Fruit fly (Drosophila melanogaster): Measurements from ENCODE around the gene CG1662.

Gene CG1662

DNA sequence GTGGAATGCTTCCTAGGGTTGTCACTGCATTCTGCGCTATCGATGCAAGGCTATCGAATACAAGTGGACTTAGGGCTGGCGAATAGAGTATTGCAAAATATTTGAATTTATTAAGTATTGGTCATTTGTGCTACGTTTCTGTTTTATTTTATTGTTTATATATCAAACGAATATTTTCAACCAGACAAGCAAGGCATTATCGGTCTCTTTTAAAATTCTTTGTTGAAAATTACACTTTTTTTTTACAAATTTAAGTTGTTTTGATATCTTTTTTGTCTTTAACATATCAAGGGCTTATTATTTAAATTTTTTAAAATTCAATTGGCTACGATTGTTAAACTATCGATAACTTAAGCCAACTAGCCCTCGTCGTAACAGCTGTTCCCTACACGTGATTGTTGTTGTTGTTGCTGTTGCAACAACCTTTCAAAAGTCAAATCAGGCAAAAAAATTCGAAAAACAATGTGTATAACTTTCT is at the start of gene CG1662, which contains the start of gene Ype (continued):
- peak; percentile 76 for TF ChIP-seq Nf-YC (tag; optimal IDR thresholded peaks at IDR 0.05)
- TF ChIP-seq CG6689 (GFP tag; IDR thresholded peaks at IDR 0.05), result peak; percentile 70
- peak; percentile 86 for TF ChIP-seq cwo (GFP tag; optimal IDR thresholded peaks at IDR 0.05)
- peak; percentile 33 for TF ChIP-seq Lhr (GFP tag; optimal IDR thresholded peaks at IDR 0.05)
- TF ChIP-seq sim (GFP tag; IDR thresholded peaks at IDR 0.05), result no peak
- TF ChIP-seq her (GFP tag; optimal IDR thresholded peaks at IDR 0.05), result no peak
- TF ChIP-seq CG18476 (GFP tag; optimal IDR thresholded peaks at IDR 0.05), result peak; percentile 69
- TF ChIP-seq CG10959 (GFP tag; IDR thresholded peaks at IDR 0.05), result no peak
- peak; percentile 56 for TF ChIP-seq CG32772 (GFP tag; IDR thresholded peaks at IDR 0.05)
- TF ChIP-seq CG3995 (GFP tag; optimal IDR thresholded peaks at IDR 0.05), result peak; percentile 60
- TF ChIP-seq CG8478 (optimal IDR thresholded peaks at IDR 0.05), result no peak
- TF ChIP-seq Vsx1 (GFP tag; optimal IDR thresholded peaks at IDR 0.05), result peak; percentile 39
- no peak for TF ChIP-seq lov (optimal IDR thresholded peaks at IDR 0.05)
- 0 out of 3 replicates have a peak, but pooled peaks have one; percentile 31 for TF ChIP-seq lov (GFP tag; IDR thresholded peaks at IDR 0.05)
- TF ChIP-seq HmgD (GFP tag; optimal IDR thresholded peaks at IDR 0.05), result no peak
- TF ChIP-seq CG2202 (tag; optimal IDR thresholded peaks at IDR 0.05), result peak; percentile 36
- TF ChIP-seq CG4424 (GFP tag; optimal IDR thresholded peaks at IDR 0.05), result peak; percentile 79
- TF ChIP-seq Chrac-16 (GFP tag; optimal IDR thresholded peaks at IDR 0.05), result peak; percentile 73
- TF ChIP-seq CG8388 (GFP tag; optimal IDR thresholded peaks at IDR 0.05), result peak; percentile 54
- peak; percentile 86 for TF ChIP-seq CG13424 (tag; optimal IDR thresholded peaks at IDR 0.05)
- TF ChIP-seq CG4282 (GFP tag; optimal IDR thresholded peaks at IDR 0.05), result peak; percentile 17
- TF ChIP-seq TFAM (GFP tag; optimal IDR thresholded peaks at IDR 0.05), result no peak
- peak; percentile 29; the same call in 1 of the 2 replicates for TF ChIP-seq NFAT (GFP tag; IDR thresholded peaks at IDR 0.05)
- peak; percentile 13 for TF ChIP-seq ATbp (GFP tag; optimal IDR thresholded peaks at IDR 0.05)
- TF ChIP-seq CG3281 (GFP tag; optimal IDR thresholded peaks at IDR 0.05), result peak; percentile 77
- peak; percentile 38 for TF ChIP-seq stwl (tag; optimal IDR thresholded peaks at IDR 0.05)
- TF ChIP-seq nerfin-2 (GFP tag; IDR thresholded peaks at IDR 0.05; ENCODE audit: partially characterized antibody), result no peak
- peak; percentile 75 for TF ChIP-seq CG18262 (tag; optimal IDR thresholded peaks at IDR 0.05)
- peak; percentile 55 to 62 for TF ChIP-seq chif (GFP tag; optimal IDR thresholded peaks at IDR 0.05)
- TF ChIP-seq gem (tag; optimal IDR thresholded peaks at IDR 0.05), result peak; percentile 84
- TF ChIP-seq corto (GFP tag; optimal IDR thresholded peaks at IDR 0.05), result peak; percentile 11
- peak; percentile 68 for TF ChIP-seq CG17328 (GFP tag; IDR thresholded peaks at IDR 0.05)
- TF ChIP-seq CG15514 (GFP tag; optimal IDR thresholded peaks at IDR 0.05), result peak; percentile 68
- TF ChIP-seq trem (tag; optimal IDR thresholded peaks at IDR 0.05), result peak; percentile 72
- TF ChIP-seq CG6654 (GFP tag; optimal IDR thresholded peaks at IDR 0.05), result peak; percentile 39
- TF ChIP-seq crol (GFP tag; IDR thresholded peaks at IDR 0.05), result no peak
- peak; percentile 66 for TF ChIP-seq nerfin-1 (tag; optimal IDR thresholded peaks at IDR 0.05)
- TF ChIP-seq cato (GFP tag; optimal IDR thresholded peaks at IDR 0.05; ENCODE audit: borderline replicate concordance), result peak; percentile 51
- peak; percentile 36 for TF ChIP-seq scrt (GFP tag; optimal IDR thresholded peaks at IDR 0.05)
- peak; percentile 85 for TF ChIP-seq CG30403 (GFP tag; optimal IDR thresholded peaks at IDR 0.05)
- TF ChIP-seq p53 (GFP tag; optimal IDR thresholded peaks at IDR 0.05), result no peak
- peak; percentile 48 for TF ChIP-seq CG4854 (GFP tag; optimal IDR thresholded peaks at IDR 0.05)
- peak; percentile 78 for TF ChIP-seq az2 (GFP tag; optimal IDR thresholded peaks at IDR 0.05)
- TF ChIP-seq bsh (GFP tag; optimal IDR thresholded peaks at IDR 0.05), result peak in 1 of 2 experiments; percentile 58
- peak; percentile 47 for TF ChIP-seq CG3407 (GFP tag; optimal IDR thresholded peaks at IDR 0.05)
- no peak for TF ChIP-seq so (GFP tag; IDR thresholded peaks at IDR 0.05)
- peak; percentile 51 for TF ChIP-seq Bgb (GFP tag; IDR thresholded peaks at IDR 0.05; ENCODE audit: partially characterized antibody)
- peak; percentile 93 for TF ChIP-seq Med (GFP tag)
- TF ChIP-seq usp (GFP tag; optimal IDR thresholded peaks at IDR 0.05), result no peak
- peak in 1 of 3 experiments; percentile 76 for TF ChIP-seq lola (GFP tag; optimal IDR thresholded peaks at IDR 0.05)

Measured in whole organism, embryonic.